Worm (Caenorhabditis elegans): ENCODE measurements around the gene cest-16.

Gene cest-16

DNA sequence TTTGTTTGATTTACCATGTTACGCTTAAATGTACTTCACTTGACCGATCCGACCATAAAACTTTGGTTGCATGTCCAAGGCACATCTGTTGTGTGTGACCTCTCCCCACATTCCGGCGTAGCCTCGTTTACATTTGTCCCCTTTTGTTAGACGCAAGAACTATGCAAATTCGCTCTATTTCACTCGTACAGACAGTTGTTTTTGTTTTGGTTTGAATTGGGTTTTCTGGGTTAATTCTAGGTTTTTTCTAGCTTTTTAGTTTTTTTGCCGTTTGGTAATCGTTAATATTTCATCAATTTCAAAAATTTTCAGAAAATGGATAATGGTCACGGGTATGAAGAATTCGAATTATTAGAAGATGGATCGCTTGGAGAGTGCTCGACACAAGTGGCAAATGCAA, 6.9 kb upstream of the cest-16 start, which contains the start of gene mom-1:
mom-1 (plus strand) TSS at position 301 of the 400 bp plus-strand sequence.
- TF ChIP-seq nhr-237 (tag; optimal IDR thresholded peaks at IDR 0.05) (no peak), aly-2 (tag; optimal IDR thresholded peaks at IDR 0.05) (no peak), tbx-2 (tag; optimal IDR thresholded peaks at IDR 0.05) (no peak), ama-1 (optimal IDR thresholded peaks at IDR 0.05) (no peak)

- TF ChIP-seq unc-62 (GFP tag; optimal IDR thresholded peaks at IDR 0.05) (peak; percentile 97), elt-2 (tag; optimal IDR thresholded peaks at IDR 0.05) (peak; percentile 88), lin-15B (tag; optimal IDR thresholded peaks at IDR 0.05) (peak; percentile 37), lsy-12 (tag; optimal IDR thresholded peaks at IDR 0.05) (peak; percentile 98), ztf-4 (tag; optimal IDR thresholded peaks at IDR 0.05) (peak; percentile 92), elt-3 (tag; optimal IDR thresholded peaks at IDR 0.05) (peak; percentile 94 to 99 (median 97)), nfya-1 (tag; optimal IDR thresholded peaks at IDR 0.05; ENCODE audit: insufficient read depth) (peak; percentile 97), jun-1 (tag; optimal IDR thresholded peaks at IDR 0.05) (peak; percentile 100), hmg-11 (tag; optimal IDR thresholded peaks at IDR 0.05) (peak; percentile 98), nhr-77 (tag; optimal IDR thresholded peaks at IDR 0.05) (peak; percentile 100), ama-1 (optimal IDR thresholded peaks at IDR 0.05) (no peak), fos-1 (tag; optimal IDR thresholded peaks at IDR 0.05) (peak; percentile 96), lin-39 (tag; optimal IDR thresholded peaks at IDR 0.05) (peak; percentile 100), fkh-2 (tag; optimal IDR thresholded peaks at IDR 0.05) (peak; percentile 97), nhr-28 (tag; optimal IDR thresholded peaks at IDR 0.05) (peak; percentile 93), ceh-16 (tag; optimal IDR thresholded peaks at IDR 0.05) (peak; percentile 84), mml-1 (tag; optimal IDR thresholded peaks at IDR 0.05) (no peak), ceh-9 (tag; optimal IDR thresholded peaks at IDR 0.05) (peak; percentile 76), skn-1 (tag; optimal IDR thresholded peaks at IDR 0.05) (peak; percentile 98), mdl-1 (tag; optimal IDR thresholded peaks at IDR 0.05) (peak; percentile 85), nhr-12 (tag; optimal IDR thresholded peaks at IDR 0.05) (peak; percentile 49), daf-12 (tag; optimal IDR thresholded peaks at IDR 0.05) (peak; percentile 96), fkh-10 (GFP tag; optimal IDR thresholded peaks at IDR 0.05) (peak; percentile 100), tbx-2 (tag; optimal IDR thresholded peaks at IDR 0.05) (peak; percentile 99), aly-2 (tag; optimal IDR thresholded peaks at IDR 0.05) (peak; percentile 98), egl-27 (tag; optimal IDR thresholded peaks at IDR 0.05) (peak; percentile 89), egl-5 (tag; optimal IDR thresholded peaks at IDR 0.05) (peak; percentile 99), snpc-4 (tag; optimal IDR thresholded peaks at IDR 0.05) (peak; percentile 91), elt-1 (tag; optimal IDR thresholded peaks at IDR 0.05) (peak; percentile 90), zag-1 (tag; optimal IDR thresholded peaks at IDR 0.05) (peak; percentile 98), ceh-82 (tag; optimal IDR thresholded peaks at IDR 0.05) (peak; percentile 98), nhr-76 (tag; optimal IDR thresholded peaks at IDR 0.05) (peak; percentile 82), R02D3.7 (tag; optimal IDR thresholded peaks at IDR 0.05) (peak; percentile 95), unc-39 (tag; optimal IDR thresholded peaks at IDR 0.05) (peak; percentile 77), eor-1 (tag; optimal IDR thresholded peaks at IDR 0.05) (peak; percentile 4 to 81), nhr-237 (tag; optimal IDR thresholded peaks at IDR 0.05) (peak; percentile 89), nhr-11 (tag; optimal IDR thresholded peaks at IDR 0.05) (peak; percentile 99), sea-2 (GFP tag; optimal IDR thresholded peaks at IDR 0.05) (no peak), nhr-43 (tag; optimal IDR thresholded peaks at IDR 0.05; ENCODE audit: poor library complexity, severe bottlenecking) (peak; percentile 99), pqm-1 (tag; optimal IDR thresholded peaks at IDR 0.05) (peak; percentile 91), nhr-25 (tag; optimal IDR thresholded peaks at IDR 0.05) (peak; percentile 100), nhr-67 (tag; optimal IDR thresholded peaks at IDR 0.05) (peak; percentile 53), ZK546.5 (tag; optimal IDR thresholded peaks at IDR 0.05) (peak; percentile 69), ceh-28 (tag; optimal IDR thresholded peaks at IDR 0.05) (peak; percentile 99), nhr-23 (tag; optimal IDR thresholded peaks at IDR 0.05) (peak; percentile 100), pha-4 (tag; optimal IDR thresholded peaks at IDR 0.05) (peak; percentile 98), ztf-11 (tag; optimal IDR thresholded peaks at IDR 0.05) (peak; percentile 82)
Observed at ce11 chrX:6296402-6296844, 3.3 kb upstream of the cest-16 start.
